Worm (Caenorhabditis elegans): ENCODE measurements around the gene col-92.

col-92 gene

ce11 chrIII:10939184-10939583, 43.9 kb downstream of the col-92 start:
- TF ChIP-seq dao-5 (tag; optimal IDR thresholded peaks at IDR 0.05) = no peak
- no peak for TF ChIP-seq him-1 (tag; optimal IDR thresholded peaks at IDR 0.05)
- no peak for TF ChIP-seq W03F9.2 (tag; optimal IDR thresholded peaks at IDR 0.05)

- TF ChIP-seq him-1 (tag; optimal IDR thresholded peaks at IDR 0.05) (no peak), W03F9.2 (tag; optimal IDR thresholded peaks at IDR 0.05) (no peak), dao-5 (tag; optimal IDR thresholded peaks at IDR 0.05) (no peak)
Measured at ce11 chrIII:10935944-10936343, 47.1 kb downstream of the col-92 start, which contains the start of gene rle-1. Gene rle-1 (plus strand): TSS chrIII:10936244.

ce11 chrIII:10933331-10933730, 49.7 kb downstream of the col-92 start, which contains the start of gene M142.8:
Gene M142.8 (plus strand): TSS chrIII:10933631.
- no peak for TF ChIP-seq dao-5 (tag; optimal IDR thresholded peaks at IDR 0.05)
- TF ChIP-seq W03F9.2 (tag; optimal IDR thresholded peaks at IDR 0.05) = no peak
- TF ChIP-seq him-1 (tag; optimal IDR thresholded peaks at IDR 0.05) = no peak
